Worm (Caenorhabditis elegans) whole organism, early embryonic: ENCODE data around the gene T03E6.8.
A peak's percentile ranks its signal among the peaks of the same experiment; 100 is the strongest.

Source experiments
- B0310.2 ChIP-seq: sonication (generic microtip); optimal IDR thresholded peaks from 2 replicates; lab custom pipeline; 2016; ENCODE audit warnings: mild to moderate bottlenecking, missing genetic modification characterization, missing compliant biosample characterization
- F13C5.2 ChIP-seq: sonication (generic microtip); optimal IDR thresholded peaks from 2 replicates; lab custom pipeline; 2017; ENCODE audit warnings: mild to moderate bottlenecking, missing genetic modification characterization, inconsistent platforms, missing compliant biosample characterization
- aly-1 ChIP-seq: sonication (generic microtip); optimal IDR thresholded peaks from 2 replicates; lab custom pipeline; 2016; ENCODE audit warnings: missing genetic modification characterization, missing compliant biosample characterization
- ama-1 ChIP-seq: fragments of 150-350 bp; optimal IDR thresholded peaks from 2 replicates; lab custom pipeline; 2014
- ceh-13 ChIP-seq: fragments of 200-800 bp; sonication (Bioruptor generic); optimal IDR thresholded peaks from 2 replicates; lab custom pipeline; 2018; ENCODE audit warnings: mild to moderate bottlenecking, missing genetic modification characterization, missing compliant biosample characterization
- ceh-36 ChIP-seq: sonication (generic microtip); optimal IDR thresholded peaks from 2 replicates; lab custom pipeline; 2016; ENCODE audit warnings: missing genetic modification characterization, inconsistent platforms, missing compliant biosample characterization
- ets-7 ChIP-seq: sonication (generic microtip); optimal IDR thresholded peaks from 2 replicates; lab custom pipeline; 2016; ENCODE audit warnings: missing genotype, missing genetic modification characterization, missing compliant biosample characterization
- flt-1 ChIP-seq: fragments of 200-800 bp; sonication (Bioruptor generic); IDR thresholded peaks from 2 replicates; pipeline ENCODE4 v1.3.6; 2022; ENCODE audit warnings: missing genetic modification characterization, missing compliant biosample characterization
- hmbx-1 ChIP-seq: sonication (generic microtip); optimal IDR thresholded peaks from 2 replicates; lab custom pipeline; 2016; ENCODE audit warnings: mild to moderate bottlenecking, missing genetic modification characterization, missing compliant biosample characterization
- hmg-4 ChIP-seq: fragments of 200-800 bp; sonication (Bioruptor generic); optimal IDR thresholded peaks from 2 replicates; lab custom pipeline; 2018; ENCODE audit warnings: mild to moderate bottlenecking, missing genetic modification characterization, missing compliant biosample characterization
- hnd-1 ChIP-seq: sonication (generic microtip); optimal IDR thresholded peaks from 2 replicates; lab custom pipeline; 2016; ENCODE audit warnings: missing genetic modification characterization, missing compliant biosample characterization
- pes-1 ChIP-seq: fragments of 200-800 bp; sonication (Bioruptor generic); IDR thresholded peaks from 2 replicates; pipeline ENCODE4 v1.3.6; 2022; ENCODE audit warnings: missing genetic modification reagents, missing genetic modification characterization, missing compliant biosample characterization
- scrt-1 ChIP-seq: fragments of 200-800 bp; sonication (Bioruptor generic); IDR thresholded peaks from 2 replicates; pipeline ENCODE4 v1.3.6; 2022; ENCODE audit warnings: missing genetic modification characterization, missing compliant biosample characterization
- sea-1 ChIP-seq: fragments of 200-800 bp; sonication (Bioruptor generic); conservative IDR thresholded peaks from 2 replicates; pipeline ENCODE4 v1.3.6; 2022; ENCODE audit warnings: missing genetic modification characterization, missing compliant biosample characterization
- tbx-11 ChIP-seq: fragments of 200-800 bp; sonication (Bioruptor generic); IDR thresholded peaks from 2 replicates; pipeline ENCODE4 v1.3.6; 2022; ENCODE audit warnings: missing genetic modification characterization, missing compliant biosample characterization
- tbx-37 ChIP-seq: fragments of 200-800 bp; sonication (Bioruptor generic); conservative IDR thresholded peaks from 2 replicates; pipeline ENCODE4 v1.3.6; 2022; ENCODE audit warnings: missing genetic modification reagents, missing genetic modification characterization, missing compliant biosample characterization
- tra-4 ChIP-seq: sonication (generic microtip); optimal IDR thresholded peaks from 2 replicates; lab custom pipeline; 2017; ENCODE audit warnings: missing genetic modification characterization, missing compliant biosample characterization

T03E6.8 gene

DNA sequence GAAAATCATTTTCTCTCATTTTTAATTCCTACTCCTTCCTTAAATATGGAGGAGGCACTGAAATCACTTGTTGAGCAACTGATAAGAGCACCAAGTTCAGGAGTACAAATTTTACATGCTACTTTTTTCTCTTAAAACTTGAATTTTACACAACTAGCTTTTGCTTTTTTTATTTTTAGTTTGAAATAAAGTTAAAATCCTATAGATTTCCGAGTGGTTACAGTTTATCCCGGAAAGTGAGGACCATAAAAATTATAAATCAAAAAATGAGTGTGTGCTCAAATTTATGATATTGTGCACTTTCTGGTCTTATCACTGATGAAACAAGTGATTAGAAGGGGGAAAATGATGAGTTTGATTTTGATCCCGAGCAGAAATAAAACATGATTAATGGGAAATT, 25.0 kb upstream of the T03E6.8 start, which contains the start of gene oac-53:
Gene oac-53, minus strand, starts transcription at position 9 of the 400 bp plus-strand sequence.
- TF ChIP-seq ceh-13 (GFP tag; lab: Kevin White, UChicago) (no peak), ets-7 (tag; lab: Kevin White, UChicago) (no peak), ceh-36 (tag; lab: Kevin White, UChicago) (no peak), B0310.2 (tag; lab: Kevin White, UChicago) (no peak), scrt-1 (GFP tag; lab: Robert Waterston, UW) (no peak), pes-1 (GFP tag; lab: Robert Waterston, UW) (no peak), tbx-11 (GFP tag; lab: Robert Waterston, UW) (no peak), hmg-4 (GFP tag; lab: Kevin White, UChicago) (no peak), F13C5.2 (no peak), tra-4 (tag; lab: Kevin White, UChicago) (no peak), aly-1 (no peak), ama-1 (lab: Kevin White, UChicago) (no peak)

DNA sequence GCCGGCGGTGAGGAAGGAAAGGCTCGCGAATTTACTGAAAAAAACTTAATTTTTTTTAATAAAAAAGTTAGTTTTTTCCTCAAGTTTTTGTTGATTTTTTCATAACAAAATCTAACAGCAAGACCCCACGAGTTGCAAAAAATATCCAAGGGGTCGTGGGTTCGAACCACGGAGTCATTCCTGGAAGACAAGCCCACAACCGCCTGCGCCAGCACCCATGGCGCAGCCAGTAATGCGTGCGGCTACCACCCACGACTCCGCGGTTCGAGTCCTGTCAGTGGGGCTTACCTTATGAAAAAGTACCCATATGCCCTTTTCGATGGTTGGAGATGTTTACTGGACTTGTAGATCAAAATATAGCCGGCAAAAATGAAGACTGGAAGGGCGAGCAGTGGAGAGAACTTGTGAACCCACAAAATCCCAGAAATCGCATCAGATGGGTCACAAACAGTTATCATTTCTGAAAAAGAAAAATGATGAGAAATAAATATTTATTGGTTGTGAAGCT, 19.8 kb upstream of the T03E6.8 start, which contains the start of gene Y70C5A.2:
Gene Y70C5A.2, minus strand, starts transcription at position 458 of the 508 bp plus-strand sequence.
- no peak for TF ChIP-seq F13C5.2
- no peak for TF ChIP-seq sea-1 (GFP tag; lab: Robert Waterston, UW)
- no peak for TF ChIP-seq tra-4 (tag; lab: Kevin White, UChicago)
- TF ChIP-seq ceh-36 (tag; lab: Kevin White, UChicago): no peak
- no peak for TF ChIP-seq ama-1 (lab: Kevin White, UChicago)
- TF ChIP-seq tbx-11 (GFP tag; lab: Robert Waterston, UW): no peak
- TF ChIP-seq B0310.2 (tag; lab: Kevin White, UChicago): no peak
- no peak for TF ChIP-seq pes-1 (GFP tag; lab: Robert Waterston, UW)
- TF ChIP-seq hmg-4 (GFP tag; lab: Kevin White, UChicago): no peak
- no peak for TF ChIP-seq aly-1
- TF ChIP-seq ceh-13 (GFP tag; lab: Kevin White, UChicago): no peak
- no peak for TF ChIP-seq flt-1 (GFP tag; lab: Robert Waterston, UW)
- no peak for TF ChIP-seq hmbx-1
- no peak for TF ChIP-seq hnd-1 (tag; lab: Kevin White, UChicago)
- no peak for TF ChIP-seq tbx-37 (GFP tag; lab: Robert Waterston, UW)
- no peak for TF ChIP-seq scrt-1 (GFP tag; lab: Robert Waterston, UW)

DNA sequence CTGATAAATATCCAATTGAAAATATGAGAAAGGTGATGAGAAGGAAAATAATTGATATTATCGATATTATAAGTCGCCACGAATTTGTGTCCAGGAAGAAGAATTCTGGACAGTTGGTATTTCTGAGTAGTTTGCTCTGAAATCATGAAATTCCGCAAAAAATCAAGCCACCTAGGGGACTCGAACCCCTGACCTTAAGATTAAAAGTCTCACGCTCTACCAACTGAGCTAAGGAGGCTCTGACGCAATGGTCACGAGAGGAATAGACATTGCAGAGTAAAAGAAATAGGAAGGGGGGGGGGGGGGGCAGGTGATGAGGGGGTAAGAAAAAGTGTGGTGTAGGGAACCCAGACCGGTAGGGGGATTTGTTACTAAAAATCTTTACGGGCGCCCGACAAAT, 18.9 kb upstream of the T03E6.8 start:
- TF ChIP-seq hnd-1 (tag; lab: Kevin White, UChicago) (no peak), sea-1 (GFP tag; lab: Robert Waterston, UW) (peak; percentile 65; the same call in 1 of the 2 replicates), pes-1 (GFP tag; lab: Robert Waterston, UW) (peak; percentile 84), scrt-1 (GFP tag; lab: Robert Waterston, UW) (0 out of 2 replicates have a peak, but pooled peaks have one; percentile 58), tbx-37 (GFP tag; lab: Robert Waterston, UW) (peak; percentile 56), B0310.2 (tag; lab: Kevin White, UChicago) (peak; percentile 8), hmbx-1 (no peak), ets-7 (tag; lab: Kevin White, UChicago) (no peak), F13C5.2 (peak; percentile 35), hmg-4 (GFP tag; lab: Kevin White, UChicago) (no peak), tbx-11 (GFP tag; lab: Robert Waterston, UW) (peak; percentile 75), aly-1 (peak; percentile 20), tra-4 (tag; lab: Kevin White, UChicago) (no peak), ceh-36 (tag; lab: Kevin White, UChicago) (peak; percentile 75), ceh-13 (GFP tag; lab: Kevin White, UChicago) (peak; percentile 51), ama-1 (lab: Kevin White, UChicago) (no peak), flt-1 (GFP tag; lab: Robert Waterston, UW) (peak; percentile 79)

DNA sequence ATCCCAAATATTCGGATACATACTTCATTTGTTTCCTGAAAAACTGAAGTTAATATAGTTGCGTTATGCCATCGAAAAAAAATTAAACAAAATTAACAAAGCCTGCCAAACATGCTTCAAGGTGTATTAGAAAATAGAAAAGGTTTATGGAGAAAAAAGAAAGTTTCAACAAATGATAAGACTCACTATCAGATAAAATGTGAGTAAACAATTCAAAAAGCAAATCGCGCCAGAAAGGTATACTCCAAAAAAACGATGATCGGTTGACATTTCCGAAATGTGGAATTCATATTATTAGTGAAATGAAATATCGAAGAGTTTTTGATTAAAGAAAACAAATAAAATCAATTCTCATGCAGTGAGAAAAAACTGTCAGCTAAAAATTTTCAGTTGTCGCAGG, 17.9 kb upstream of the T03E6.8 start, which contains the start of gene Y70C5A.3:
Gene Y70C5A.3, minus strand, starts transcription at position 50 of the 400 bp plus-strand sequence.
- TF ChIP-seq aly-1 (no peak), tra-4 (tag; lab: Kevin White, UChicago) (no peak), hnd-1 (tag; lab: Kevin White, UChicago) (no peak), B0310.2 (tag; lab: Kevin White, UChicago) (no peak), F13C5.2 (no peak), tbx-11 (GFP tag; lab: Robert Waterston, UW) (no peak), tbx-37 (GFP tag; lab: Robert Waterston, UW) (no peak), scrt-1 (GFP tag; lab: Robert Waterston, UW) (no peak), hmbx-1 (no peak), ama-1 (lab: Kevin White, UChicago) (no peak), ets-7 (tag; lab: Kevin White, UChicago) (no peak), pes-1 (GFP tag; lab: Robert Waterston, UW) (no peak), ceh-13 (GFP tag; lab: Kevin White, UChicago) (no peak), ceh-36 (tag; lab: Kevin White, UChicago) (no peak), flt-1 (GFP tag; lab: Robert Waterston, UW) (no peak), hmg-4 (GFP tag; lab: Kevin White, UChicago) (no peak), sea-1 (GFP tag; lab: Robert Waterston, UW) (no peak)

DNA sequence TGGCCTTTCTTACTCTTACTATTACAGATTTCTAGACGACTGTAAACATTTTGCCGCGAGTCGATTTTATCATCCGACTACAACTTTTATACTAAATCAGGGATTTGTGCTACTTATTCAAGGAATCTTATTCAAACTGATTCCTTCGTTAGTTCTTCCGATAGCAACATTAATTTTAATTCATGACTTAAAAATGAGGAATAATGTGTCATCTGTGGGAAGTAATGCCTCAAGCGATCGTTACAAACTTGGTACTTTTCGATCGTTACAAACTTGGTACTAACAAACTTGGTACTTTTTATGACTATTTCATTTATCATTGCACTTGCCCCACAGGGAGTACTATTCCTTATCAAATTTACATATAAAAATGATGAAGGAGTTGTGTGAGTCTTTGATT, 14.5 kb upstream of the T03E6.8 start, which contains the start of gene Y70C5A.4:
Gene Y70C5A.4, plus strand, starts transcription at position 301 of the 400 bp plus-strand sequence.
- TF ChIP-seq tbx-11 (GFP tag; lab: Robert Waterston, UW) (no peak), ceh-13 (GFP tag; lab: Kevin White, UChicago) (no peak), hmg-4 (GFP tag; lab: Kevin White, UChicago) (no peak), hnd-1 (tag; lab: Kevin White, UChicago) (no peak), pes-1 (GFP tag; lab: Robert Waterston, UW) (no peak), ama-1 (lab: Kevin White, UChicago) (no peak), aly-1 (no peak), hmbx-1 (no peak)

DNA sequence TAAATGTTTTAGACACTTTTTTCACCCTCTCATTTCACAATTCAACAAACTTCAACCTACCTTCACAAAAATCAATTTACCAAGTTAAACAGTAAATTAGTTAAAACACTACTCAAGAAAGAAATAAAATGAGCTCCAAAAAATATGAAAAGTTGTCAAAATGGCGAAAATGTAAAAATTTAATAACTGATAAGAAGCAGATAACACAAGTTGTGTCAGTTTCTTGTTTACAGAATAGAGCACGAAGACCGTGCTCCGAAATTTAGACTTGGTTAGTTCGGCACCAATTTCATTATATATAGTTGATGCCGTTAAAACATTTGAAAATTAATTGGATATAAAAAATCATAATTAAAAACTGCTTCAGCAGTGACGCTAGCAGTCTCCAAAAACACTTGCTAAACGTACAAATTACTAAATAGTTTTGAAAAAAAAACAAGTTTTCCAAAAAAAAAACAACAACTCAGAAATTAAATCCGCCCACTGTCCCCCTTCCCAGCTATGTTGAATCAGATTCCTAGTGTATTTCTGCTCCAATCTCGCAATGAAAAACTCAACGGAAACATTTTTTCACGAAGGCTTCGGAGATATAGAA, 7.9 kb upstream of the T03E6.8 start, which contains the start of gene srw-54:
Gene srw-54, plus strand, starts transcription at position 545 of the 595 bp plus-strand sequence.
- TF ChIP-seq sea-1 (GFP tag; lab: Robert Waterston, UW) (no peak), tbx-11 (GFP tag; lab: Robert Waterston, UW) (no peak), F13C5.2 (no peak), hmg-4 (GFP tag; lab: Kevin White, UChicago) (no peak), ceh-36 (tag; lab: Kevin White, UChicago) (no peak), tra-4 (tag; lab: Kevin White, UChicago) (no peak)
